Fruit fly (Drosophila melanogaster) whole organism, embryonic: ENCODE data around the gene Ilp6.

Experiments used
- Asciz ChIP-seq: fragments of 200-800 bp; sonication (Bioruptor generic); optimal IDR thresholded peaks from 2 replicates; lab custom pipeline; 2017; ENCODE audit warnings: missing biosample characterization, mild to moderate bottlenecking, missing genetic modification characterization, missing genetic modification reagents
- Atf-2 ChIP-seq: fragments of 200-800 bp; sonication (Bioruptor generic); optimal IDR thresholded peaks from 2 replicates; lab custom pipeline; 2016; ENCODE audit warnings: missing biosample characterization, missing genetic modification characterization
- Awh ChIP-seq: fragments of 200-800 bp; sonication (Bioruptor generic); IDR thresholded peaks from 2 replicates; pipeline ENCODE4, ENCODE4 v1.3.6; 2022; ENCODE audit warnings: missing biosample characterization, missing genetic modification characterization
- CG10147 ChIP-seq: fragments of 200-800 bp; sonication (Bioruptor generic); optimal IDR thresholded peaks from 2 replicates; lab custom pipeline; 2019; ENCODE audit warnings: missing biosample characterization, mild to moderate bottlenecking, missing genetic modification characterization, moderate library complexity
- CG10565 ChIP-seq: fragments of 200-800 bp; sonication (Bioruptor generic); optimal IDR thresholded peaks from 3 replicates; lab custom pipeline; 2016; ENCODE audit warnings: missing biosample characterization, mild to moderate bottlenecking, missing genetic modification characterization
- CG11696 ChIP-seq: fragments of 200-800 bp; sonication (Bioruptor generic); IDR thresholded peaks from 2 replicates; pipeline ENCODE4 v1.3.6; 2022; ENCODE audit warnings: missing biosample characterization, missing genetic modification characterization
- CG12155 ChIP-seq: fragments of 200-800 bp; sonication (Bioruptor generic); optimal IDR thresholded peaks from 3 replicates; lab custom pipeline; 2016; ENCODE audit warnings: missing biosample characterization, missing genetic modification characterization
- CG12236 ChIP-seq: fragments of 200-800 bp; sonication (Bioruptor generic); optimal IDR thresholded peaks from 2 replicates; lab custom pipeline; 2016; ENCODE audit warnings: missing biosample characterization, missing genetic modification characterization
- CG14441 ChIP-seq: fragments of 200-800 bp; sonication (Bioruptor generic); IDR thresholded peaks from 2 replicates; pipeline ENCODE4 v1.3.6; 2022; ENCODE audit warnings: missing biosample characterization, missing genetic modification characterization
- CG14667 ChIP-seq: fragments of 200-800 bp; sonication (Bioruptor generic); IDR thresholded peaks from 2 replicates; pipeline ENCODE4 v1.3.6; 2022; ENCODE audit warnings: missing biosample characterization, missing genetic modification characterization
- CG17328 ChIP-seq: fragments of 200-800 bp; sonication (Bioruptor generic); IDR thresholded peaks from 2 replicates; pipeline ENCODE4 v1.3.6; 2022; ENCODE audit warnings: missing biosample characterization, missing genetic modification characterization
- CG18619 ChIP-seq: fragments of 200-800 bp; sonication (Bioruptor generic); optimal IDR thresholded peaks from 3 replicates; lab custom pipeline; 2017; ENCODE audit warnings: missing biosample characterization, mild to moderate bottlenecking, missing genetic modification characterization
- CG34422 ChIP-seq: fragments of 200-800 bp; sonication (Bioruptor generic); IDR thresholded peaks from 3 replicates; pipeline ENCODE4 v1.3.6; 2022; ENCODE audit warnings: missing biosample characterization, missing genetic modification characterization
- CG5180 ChIP-seq: fragments of 200-800 bp; sonication (Bioruptor generic); optimal IDR thresholded peaks from 3 replicates; lab custom pipeline; 2017; ENCODE audit warnings: missing biosample characterization, missing genetic modification characterization, mild to moderate bottlenecking, moderate library complexity, missing genetic modification reagents
- CG6813 ChIP-seq: fragments of 200-800 bp; sonication (Bioruptor generic); optimal IDR thresholded peaks from 2 replicates; lab custom pipeline; 2017; ENCODE audit warnings: missing biosample characterization, missing genetic modification characterization, mild to moderate bottlenecking, moderate library complexity, missing genetic modification reagents
- CG7839 ChIP-seq: fragments of 200-800 bp; sonication (Bioruptor generic); optimal IDR thresholded peaks from 3 replicates; lab custom pipeline; 2018; ENCODE audit warnings: missing biosample characterization, mild to moderate bottlenecking, missing genetic modification characterization, moderate library complexity
- CG7928 ChIP-seq: fragments of 200-800 bp; sonication (Bioruptor generic); optimal IDR thresholded peaks from 2 replicates; lab custom pipeline; 2017; ENCODE audit warnings: missing biosample characterization, mild to moderate bottlenecking, missing genetic modification characterization
- CG8290 ChIP-seq, 3 experiments: fragments of 200-800 bp; sonication (Bioruptor generic); optimal IDR thresholded peaks; 2 replicates each; lab custom pipeline; 2016 to 2019; ENCODE audit warnings: missing biosample characterization in 3 of 3, missing genetic modification characterization in 3 of 3, mild to moderate bottlenecking in 2 of 3, moderate library complexity in 1 of 3
- CG8924 ChIP-seq: fragments of 200-800 bp; optimal IDR thresholded peaks from 3 replicates; lab custom pipeline; 2019; ENCODE audit warnings: missing biosample characterization, mild to moderate bottlenecking, missing genetic modification characterization, moderate library complexity
- CoRest ChIP-seq: fragments of 200-800 bp; sonication (Bioruptor generic); optimal IDR thresholded peaks from 3 replicates; lab custom pipeline; 2018; ENCODE audit warnings: missing biosample characterization, mild to moderate bottlenecking, missing genetic modification characterization, moderate library complexity
- CrebB ChIP-seq: fragments of 200-800 bp; sonication (Bioruptor generic); optimal IDR thresholded peaks from 3 replicates; lab custom pipeline; 2018; ENCODE audit warnings: missing biosample characterization, mild to moderate bottlenecking, missing genetic modification characterization
- Dip3 ChIP-seq: fragments of 200-800 bp; sonication (Bioruptor generic); optimal IDR thresholded peaks from 3 replicates; lab custom pipeline; 2016; ENCODE audit warnings: missing biosample characterization, missing genetic modification characterization
- E2f2 ChIP-seq: fragments of 200-800 bp; sonication (Bioruptor generic); IDR thresholded peaks from 2 replicates; pipeline ENCODE4 v1.3.6; 2022; ENCODE audit warnings: missing biosample characterization, missing genetic modification characterization
- Hand ChIP-seq: fragments of 200-800 bp; sonication (Bioruptor generic); optimal IDR thresholded peaks from 2 replicates; lab custom pipeline; 2017; ENCODE audit warnings: mild to moderate bottlenecking, missing biosample characterization, missing genetic modification reagents, missing genetic modification characterization
- Hr3 ChIP-seq: fragments of 200-800 bp; sonication (Bioruptor generic); optimal IDR thresholded peaks from 3 replicates; lab custom pipeline; 2016; ENCODE audit warnings: missing biosample characterization, missing genetic modification characterization
- NFAT ChIP-seq: fragments of 200-800 bp; sonication (Bioruptor generic); IDR thresholded peaks from 2 replicates; pipeline ENCODE4 v1.3.6; 2022; ENCODE audit warnings: missing biosample characterization, missing genetic modification characterization
- Pdp1 ChIP-seq, 2 experiments: fragments of 200-800 bp; sonication (Bioruptor generic); optimal IDR thresholded peaks; 3 replicates each; lab custom pipeline; 2016; ENCODE audit warnings: missing biosample characterization in 2 of 2, missing genetic modification characterization in 2 of 2, mild to moderate bottlenecking in 1 of 2, moderate library complexity in 1 of 2
- Ptx1 ChIP-seq: fragments of 200-800 bp; sonication (Bioruptor generic); IDR thresholded peaks from 2 replicates; pipeline ENCODE4 v1.3.6; 2022; ENCODE audit warnings: missing biosample characterization, missing genetic modification characterization
- Ravus ChIP-seq: fragments of 200-800 bp; sonication (Bioruptor generic); IDR thresholded peaks from 2 replicates; pipeline ENCODE4 v1.3.6; 2022; ENCODE audit warnings: missing biosample characterization, missing genetic modification characterization
- Sry-δ ChIP-seq: fragments of 200-800 bp; sonication (Bioruptor generic); optimal IDR thresholded peaks from 2 replicates; lab custom pipeline; 2016; ENCODE audit warnings: missing biosample characterization, missing genetic modification characterization
- Xrp1 ChIP-seq: fragments of 200-800 bp; sonication (Bioruptor generic); IDR thresholded peaks from 2 replicates; pipeline ENCODE4 v1.3.6; 2022; ENCODE audit warnings: missing biosample characterization, missing genetic modification characterization
- ap ChIP-seq: fragments of 200-800 bp; sonication (Bioruptor generic); IDR thresholded peaks from 2 replicates; pipeline ENCODE4 v1.3.6; 2022; ENCODE audit warnings: missing biosample characterization, missing genetic modification characterization
- emc ChIP-seq: fragments of 200-800 bp; sonication (Bioruptor generic); optimal IDR thresholded peaks from 2 replicates; lab custom pipeline; 2016; ENCODE audit warnings: missing biosample characterization, missing genetic modification characterization
- ftz-f1 ChIP-seq: fragments of 200-800 bp; sonication (Bioruptor generic); optimal IDR thresholded peaks from 2 replicates; lab custom pipeline; 2016; ENCODE audit warnings: missing biosample characterization, missing genetic modification characterization
- fu2 ChIP-seq: fragments of 200-800 bp; sonication (Bioruptor generic); optimal IDR thresholded peaks from 2 replicates; lab custom pipeline; 2016; ENCODE audit warnings: missing biosample characterization, missing genetic modification characterization
- gem ChIP-seq: fragments of 200-800 bp; sonication (Bioruptor generic); optimal IDR thresholded peaks from 2 replicates; lab custom pipeline; 2019; ENCODE audit warnings: missing biosample characterization, mild to moderate bottlenecking, missing genetic modification characterization, moderate library complexity
- klu ChIP-seq: fragments of 200-800 bp; sonication (Bioruptor generic); IDR thresholded peaks from 2 replicates; pipeline ENCODE4 v1.3.6; 2022; ENCODE audit warnings: missing biosample characterization, missing genetic modification characterization
- lov ChIP-seq, 2 experiments: fragments of 200-800 bp in 1 of 2; fragments of >200 bp in 1 of 2; sonication (Bioruptor generic) in 1 of 2; IDR thresholded peaks in 1 of 2; optimal IDR thresholded peaks in 1 of 2; 2 replicates in 1 of 2; 3 replicates in 1 of 2; pipeline versions ENCODE4 v1.3.6 to Lab custom; 2017 to 2022; ENCODE audit warnings: missing biosample characterization in 1 of 2, missing genetic modification characterization in 1 of 2
- mld ChIP-seq: fragments of 200-800 bp; sonication (Bioruptor generic); IDR thresholded peaks from 3 replicates; pipeline ENCODE4 v1.3.6; 2022; ENCODE audit warnings: missing biosample characterization, missing genetic modification characterization; ENCODE audit not compliant: partially characterized antibody
- nerfin-1 ChIP-seq: fragments of 200-800 bp; sonication (Bioruptor generic); optimal IDR thresholded peaks from 3 replicates; lab custom pipeline; 2019; ENCODE audit warnings: missing biosample characterization, mild to moderate bottlenecking, missing genetic modification characterization, moderate library complexity
- org-1 ChIP-seq: fragments of 200-800 bp; sonication (Bioruptor generic); optimal IDR thresholded peaks from 2 replicates; lab custom pipeline; 2017; ENCODE audit warnings: missing biosample characterization, missing genetic modification characterization
- phol ChIP-seq: fragments of 200-800 bp; sonication (Bioruptor generic); optimal IDR thresholded peaks from 3 replicates; lab custom pipeline; 2018; ENCODE audit warnings: missing biosample characterization, mild to moderate bottlenecking, missing genetic modification characterization, moderate library complexity
- sens-2 ChIP-seq: fragments of 200-800 bp; sonication (Bioruptor generic); IDR thresholded peaks from 2 replicates; pipeline ENCODE4 v1.3.6; 2022; ENCODE audit warnings: missing biosample characterization, missing genetic modification characterization
- sisA ChIP-seq: fragments of 200-800 bp; sonication (Bioruptor generic); IDR thresholded peaks from 2 replicates; pipeline ENCODE4 v1.3.6; 2022; ENCODE audit warnings: missing biosample characterization, missing genetic modification characterization
- so ChIP-seq: fragments of 200-800 bp; sonication (Bioruptor generic); IDR thresholded peaks from 3 replicates; pipeline ENCODE4 v1.3.6; 2022; ENCODE audit warnings: missing biosample characterization, missing genetic modification characterization
- tll ChIP-seq, 2 experiments: fragments of 200-800 bp in 1 of 2; fragments of >200 bp in 1 of 2; sonication (Bioruptor generic) in 1 of 2; optimal IDR thresholded peaks; 2 replicates each; lab custom pipeline; 2017 to 2019; ENCODE audit warnings: missing biosample characterization in 2 of 2, missing genetic modification characterization in 2 of 2, mild to moderate bottlenecking in 1 of 2, moderate library complexity in 1 of 2
- unc-4 ChIP-seq: fragments of 200-800 bp; sonication (Bioruptor generic); IDR thresholded peaks from 2 replicates; pipeline ENCODE4 v1.3.6; 2022; ENCODE audit warnings: missing biosample characterization, missing genetic modification characterization; ENCODE audit not compliant: partially characterized antibody

Gene Ilp6

DNA sequence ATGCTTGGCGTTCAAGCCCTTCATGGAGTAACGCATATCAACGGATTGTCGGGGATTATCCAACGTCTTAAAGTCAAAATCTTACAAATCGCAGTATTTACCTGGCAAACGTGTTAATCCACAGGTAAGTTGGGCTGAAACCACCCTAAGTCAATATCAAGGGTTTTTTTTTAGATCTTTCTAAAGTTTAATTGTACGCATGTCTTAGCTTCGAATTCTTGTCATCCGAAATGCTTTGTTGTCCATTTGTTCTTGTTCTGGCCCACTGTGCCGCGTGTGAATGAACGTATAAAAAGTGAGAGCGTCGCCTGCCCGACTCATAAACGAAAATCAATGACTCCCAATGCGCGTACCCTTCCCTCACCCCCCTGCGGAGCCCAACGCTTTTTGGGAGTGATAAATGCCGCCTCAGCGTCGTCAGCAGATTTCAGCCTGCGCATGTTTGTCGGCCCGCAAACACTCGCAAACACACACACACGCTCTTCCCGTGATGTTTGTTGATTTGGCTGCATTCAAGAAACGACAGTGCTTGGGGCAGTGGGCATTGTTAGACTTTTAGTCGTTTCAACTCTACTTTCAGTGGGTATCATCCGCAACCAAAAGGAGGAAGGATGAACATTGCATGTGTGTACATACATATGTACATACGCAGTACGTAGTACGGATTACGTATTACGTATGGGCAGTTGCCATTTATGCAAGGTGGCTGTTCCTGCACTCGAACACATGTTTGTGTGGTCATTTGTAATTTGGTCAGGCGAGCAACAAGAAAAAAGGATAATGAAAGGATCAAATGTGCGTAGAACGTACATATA lies 38.0 kb downstream of the Ilp6 start (continued):
- TF ChIP-seq mld (GFP tag; lab: Robert Waterston, UW) (no peak), Awh (GFP tag; lab: Robert Waterston, UW) (peak; percentile 61; the same call in 1 of the 2 replicates), CG10147 (GFP tag; lab: Kevin White, UChicago) (peak; percentile 91), Dip3 (GFP tag; lab: Kevin White, UChicago) (peak; percentile 81), CG5180 (GFP tag; lab: Kevin White, UChicago) (peak; percentile 85), CG8924 (tag; lab: Kevin White, UChicago) (peak; percentile 96), Pdp1 (GFP tag; optimal IDR thresholded peaks at IDR 0.05; lab: Kevin White, UChicago) (peak; percentile 87 to 96), unc-4 (GFP tag; lab: Robert Waterston, UW) (no peak), CG17328 (GFP tag; lab: Robert Waterston, UW) (peak; percentile 72), Hr3 (GFP tag; lab: Kevin White, UChicago) (peak; percentile 91), CG12236 (GFP tag; lab: Kevin White, UChicago) (peak; percentile 91), CoRest (tag; lab: Kevin White, UChicago) (peak; percentile 97), gem (peak; percentile 96), org-1 (peak; percentile 98), CG8290 (GFP tag; optimal IDR thresholded peaks at IDR 0.05; lab: Kevin White, UChicago) (peak; percentile 89), CG8290 (tag; optimal IDR thresholded peaks at IDR 0.05; lab: Kevin White, UChicago) (peak; percentile 75 to 83), NFAT (GFP tag; lab: Robert Waterston, UW) (peak; percentile 55; the same call in 1 of the 2 replicates), Ravus (GFP tag; lab: Robert Waterston, UW) (peak; percentile 48), Sry-δ (GFP tag; lab: Kevin White, UChicago) (peak; percentile 58), lov (optimal IDR thresholded peaks at IDR 0.05; lab: Kevin White, UChicago) (no peak), lov (GFP tag; IDR thresholded peaks at IDR 0.05; lab: Robert Waterston, UW) (0 out of 3 replicates have a peak, but pooled peaks have one; percentile 56), Asciz (GFP tag; lab: Kevin White, UChicago) (peak; percentile 85), CG6813 (GFP tag; lab: Kevin White, UChicago) (peak; percentile 91), CG14667 (GFP tag; lab: Robert Waterston, UW) (peak; percentile 71), CG10565 (peak; percentile 69), sens-2 (GFP tag; lab: Robert Waterston, UW) (peak; percentile 55; the same call in 1 of the 2 replicates), CG11696 (GFP tag; lab: Robert Waterston, UW) (peak; percentile 51; the same call in 1 of the 2 replicates), CrebB (tag; lab: Kevin White, UChicago) (peak; percentile 87), CG7928 (peak; percentile 66), ap (GFP tag; lab: Robert Waterston, UW) (peak; percentile 37; the same call in 1 of the 2 replicates), Xrp1 (peak; percentile 86), emc (GFP tag; lab: Kevin White, UChicago) (peak; percentile 70), Atf-2 (GFP tag; lab: Kevin White, UChicago) (peak; percentile 97), fu2 (GFP tag; lab: Kevin White, UChicago) (peak; percentile 93), tll (GFP tag; optimal IDR thresholded peaks at IDR 0.05; lab: Kevin White, UChicago) (peak; percentile 71 to 75), CG14441 (GFP tag; lab: Robert Waterston, UW) (peak; percentile 77), Ptx1 (GFP tag; lab: Robert Waterston, UW) (peak; percentile 88), ftz-f1 (no peak), CG34422 (GFP tag; lab: Robert Waterston, UW) (no peak), CG7839 (peak; percentile 95), CG18619 (GFP tag; lab: Kevin White, UChicago) (peak; percentile 96), so (peak; percentile 72; the same call in 2 of the 3 replicates), E2f2 (GFP tag; lab: Robert Waterston, UW) (peak; percentile 55), nerfin-1 (peak; percentile 93), Hand (peak; percentile 92), klu (GFP tag; lab: Robert Waterston, UW) (peak; percentile 77), sisA (peak; percentile 77), phol (tag; lab: Kevin White, UChicago) (peak; percentile 96), CG12155 (GFP tag; lab: Kevin White, UChicago) (peak; percentile 91)
